Worm (Caenorhabditis elegans) whole organism, L3 larva: ENCODE results near the gene clec-123.
A peak's percentile ranks its signal among the peaks of the same experiment; 100 is the strongest.

Source experiments
- R02D3.7 ChIP-seq: fragments of 150-350 bp; optimal IDR thresholded peaks from 2 replicates; lab custom pipeline; 2014; ENCODE audit warnings: missing biosample characterization, missing genetic modification characterization
- ZK546.5 ChIP-seq: sonication (generic microtip); optimal IDR thresholded peaks from 2 replicates; lab custom pipeline; 2017; ENCODE audit warnings: missing biosample characterization, missing genetic modification characterization
- aly-2 ChIP-seq: fragments of 150-350 bp; optimal IDR thresholded peaks from 2 replicates; lab custom pipeline; 2014; ENCODE audit warnings: missing biosample characterization, missing genetic modification characterization
- ama-1 ChIP-seq: fragments of 150-350 bp; optimal IDR thresholded peaks from 2 replicates; lab custom pipeline; 2018
- ceh-28 ChIP-seq: fragments of 150-350 bp; optimal IDR thresholded peaks from 2 replicates; lab custom pipeline; 2014; ENCODE audit warnings: missing biosample characterization, missing genetic modification reagents, missing genetic modification characterization
- ceh-9 ChIP-seq: sonication (generic microtip); optimal IDR thresholded peaks from 2 replicates; lab custom pipeline; 2018; ENCODE audit warnings: missing biosample characterization, missing genetic modification characterization
- daf-12 ChIP-seq: fragments of 150-350 bp; optimal IDR thresholded peaks from 2 replicates; lab custom pipeline; 2014; ENCODE audit warnings: missing biosample characterization, missing genetic modification reagents, missing genetic modification characterization
- elt-1 ChIP-seq: fragments of 150-350 bp; optimal IDR thresholded peaks from 2 replicates; lab custom pipeline; 2014; ENCODE audit warnings: missing biosample characterization, missing genetic modification characterization
- elt-2 ChIP-seq: sonication (generic microtip); optimal IDR thresholded peaks from 2 replicates; lab custom pipeline; 2016; ENCODE audit warnings: missing genetic modification reagents, mild to moderate bottlenecking, missing genetic modification characterization, missing compliant biosample characterization
- elt-3 ChIP-seq, 3 experiments: fragments of 150-350 bp in 1 of 3; sonication (generic microtip) in 2 of 3; optimal IDR thresholded peaks; 2 replicates in 2 of 3; 4 replicates in 1 of 3; lab custom pipeline; 2014 to 2017; ENCODE audit warnings: missing biosample characterization in 3 of 3, missing genetic modification characterization in 3 of 3
- eor-1 ChIP-seq, 2 experiments: fragments of 150-350 bp; optimal IDR thresholded peaks; 2 replicates each; lab custom pipeline; 2014 to 2018; ENCODE audit warnings: missing biosample characterization in 2 of 2, missing genetic modification characterization in 2 of 2
- fos-1 ChIP-seq: fragments of 150-350 bp; optimal IDR thresholded peaks from 2 replicates; lab custom pipeline; 2014; ENCODE audit warnings: missing biosample characterization, missing genetic modification characterization
- hmg-11 ChIP-seq: sonication (generic microtip); optimal IDR thresholded peaks from 2 replicates; lab custom pipeline; 2016; ENCODE audit warnings: missing genetic modification characterization, missing compliant biosample characterization
- jun-1 ChIP-seq: fragments of 150-350 bp; optimal IDR thresholded peaks from 2 replicates; lab custom pipeline; 2014; ENCODE audit warnings: missing biosample characterization, missing genetic modification reagents, missing genetic modification characterization
- lin-15B ChIP-seq: fragments of 150-350 bp; optimal IDR thresholded peaks from 2 replicates; lab custom pipeline; 2014; ENCODE audit warnings: missing biosample characterization, missing genetic modification characterization
- lin-39 ChIP-seq: fragments of 150-350 bp; optimal IDR thresholded peaks from 2 replicates; lab custom pipeline; 2018; ENCODE audit warnings: missing biosample characterization, missing genetic modification reagents, missing genetic modification characterization
- lsy-12 ChIP-seq: sonication (generic microtip); optimal IDR thresholded peaks from 2 replicates; lab custom pipeline; 2016; ENCODE audit warnings: mild to moderate bottlenecking, missing genetic modification characterization, missing compliant biosample characterization
- mdl-1 ChIP-seq: fragments of 150-350 bp; optimal IDR thresholded peaks from 2 replicates; lab custom pipeline; 2014; ENCODE audit warnings: missing biosample characterization, missing genetic modification characterization
- mml-1 ChIP-seq: fragments of 150-350 bp; sonication (generic microtip); optimal IDR thresholded peaks from 3 replicates; lab custom pipeline; 2014; ENCODE audit warnings: missing biosample characterization, missing genetic modification characterization
- nhr-12 ChIP-seq: fragments of 150-350 bp; optimal IDR thresholded peaks from 2 replicates; lab custom pipeline; 2014; ENCODE audit warnings: missing biosample characterization, missing genetic modification characterization
- nhr-23 ChIP-seq: fragments of 150-350 bp; optimal IDR thresholded peaks from 2 replicates; lab custom pipeline; 2014; ENCODE audit warnings: missing biosample characterization, missing genetic modification reagents, missing genetic modification characterization
- nhr-237 ChIP-seq: fragments of 150-350 bp; optimal IDR thresholded peaks from 2 replicates; lab custom pipeline; 2014; ENCODE audit warnings: missing biosample characterization, missing genetic modification characterization
- nhr-25 ChIP-seq: sonication (generic microtip); optimal IDR thresholded peaks from 2 replicates; lab custom pipeline; 2017; ENCODE audit warnings: missing biosample characterization, missing genetic modification characterization
- nhr-28 ChIP-seq: fragments of 150-350 bp; optimal IDR thresholded peaks from 2 replicates; lab custom pipeline; 2014; ENCODE audit warnings: missing biosample characterization, missing genetic modification characterization
- nhr-43 ChIP-seq: sonication (generic microtip); optimal IDR thresholded peaks from 2 replicates; lab custom pipeline; 2016; ENCODE audit warnings: mild to moderate bottlenecking, missing genetic modification characterization, missing compliant biosample characterization; ENCODE audit not compliant: poor library complexity, severe bottlenecking
- nhr-77 ChIP-seq: fragments of 150-350 bp; optimal IDR thresholded peaks from 2 replicates; lab custom pipeline; 2014; ENCODE audit warnings: missing biosample characterization, missing genetic modification characterization
- pha-4 ChIP-seq: fragments of 150-350 bp; optimal IDR thresholded peaks from 2 replicates; lab custom pipeline; 2014; ENCODE audit warnings: missing biosample characterization, missing genetic modification reagents, missing genetic modification characterization
- sea-2 ChIP-seq: fragments of 150-350 bp; sonication (generic microtip); optimal IDR thresholded peaks from 4 replicates; lab custom pipeline; 2014; ENCODE audit warnings: missing biosample characterization, missing genetic modification reagents, missing genetic modification characterization
- skn-1 ChIP-seq: fragments of 150-350 bp; optimal IDR thresholded peaks from 2 replicates; lab custom pipeline; 2014; ENCODE audit warnings: missing biosample characterization, missing genetic modification characterization
- snpc-4 ChIP-seq: fragments of 150-350 bp; optimal IDR thresholded peaks from 2 replicates; lab custom pipeline; 2014; ENCODE audit warnings: missing biosample characterization, missing genetic modification characterization
- tbx-2 ChIP-seq: sonication (generic microtip); optimal IDR thresholded peaks from 2 replicates; lab custom pipeline; 2016; ENCODE audit warnings: mild to moderate bottlenecking, missing genetic modification characterization, missing compliant biosample characterization
- unc-39 ChIP-seq: sonication (generic microtip); optimal IDR thresholded peaks from 4 replicates; lab custom pipeline; 2017; ENCODE audit warnings: missing biosample characterization, missing genetic modification characterization
- unc-62 ChIP-seq: fragments of 150-350 bp; sonication (generic microtip); optimal IDR thresholded peaks from 4 replicates; lab custom pipeline; 2014; ENCODE audit warnings: missing biosample characterization, missing genetic modification reagents, missing genetic modification characterization
- zag-1 ChIP-seq: fragments of 150-350 bp; optimal IDR thresholded peaks from 2 replicates; lab custom pipeline; 2014; ENCODE audit warnings: missing biosample characterization, missing genetic modification characterization
- ztf-4 ChIP-seq: fragments of 150-350 bp; optimal IDR thresholded peaks from 2 replicates; lab custom pipeline; 2014; ENCODE audit warnings: missing biosample characterization, missing genetic modification characterization

Gene clec-123

DNA sequence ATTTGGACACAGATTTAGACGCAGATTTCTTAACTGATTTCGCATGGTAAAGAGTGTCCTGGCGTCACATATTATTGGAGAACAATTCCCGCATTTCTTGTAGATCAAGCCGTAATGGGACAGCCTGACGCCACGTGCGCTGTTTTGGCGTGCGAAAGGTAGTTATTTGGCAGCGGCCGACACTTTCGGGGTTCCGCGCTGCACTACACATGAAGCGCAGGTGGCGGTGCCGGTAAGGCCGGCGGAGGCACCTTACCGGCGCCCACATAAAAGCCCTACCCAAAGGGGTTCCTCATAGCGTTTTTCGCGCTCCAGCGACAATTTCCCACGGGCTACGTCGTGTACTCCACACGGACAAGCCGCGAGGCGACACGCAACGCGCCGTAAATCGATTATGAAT, 3.9 kb upstream of the clec-123 start:
- TF ChIP-seq nhr-23 = no peak
- no peak for TF ChIP-seq skn-1 (tag; lab: Kevin White, UChicago)
- TF ChIP-seq nhr-25 (tag; lab: Kevin White, UChicago) = no peak
- no peak for TF ChIP-seq ceh-28 (tag; lab: Kevin White, UChicago)
- no peak for TF ChIP-seq daf-12 (tag; lab: Kevin White, UChicago)
- TF ChIP-seq unc-62 (GFP tag; lab: Kevin White, UChicago) = no peak
- TF ChIP-seq nhr-28 = no peak
- TF ChIP-seq aly-2 (tag; lab: Kevin White, UChicago) = no peak
- TF ChIP-seq zag-1 (tag; lab: Kevin White, UChicago) = no peak
- TF ChIP-seq nhr-43 (tag; lab: Kevin White, UChicago) = no peak
- no peak for TF ChIP-seq lin-15B
- no peak for TF ChIP-seq lsy-12 (tag; lab: Kevin White, UChicago)
- TF ChIP-seq R02D3.7 (tag; lab: Kevin White, UChicago) = no peak
- TF ChIP-seq fos-1 = no peak
- no peak for TF ChIP-seq jun-1

DNA sequence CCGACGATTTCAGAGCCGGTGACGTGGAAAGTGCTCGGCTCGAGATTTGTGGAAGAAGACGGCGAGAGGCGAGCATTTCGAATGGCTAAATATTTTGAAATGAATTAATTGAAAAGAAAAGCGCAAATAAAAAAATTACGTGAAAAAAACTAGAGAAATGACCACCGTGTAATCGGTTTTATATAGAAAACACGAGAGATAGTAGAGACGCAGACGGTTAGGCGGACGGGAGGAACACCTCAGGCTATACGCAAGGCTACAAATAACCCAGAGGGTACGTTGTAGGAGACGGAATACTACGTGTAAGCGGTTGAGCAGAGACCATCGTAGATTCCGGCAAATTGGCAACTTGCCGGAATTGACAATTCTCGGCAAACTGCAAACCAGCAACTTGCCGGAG, 2.9 kb upstream of the clec-123 start, which contains the start of gene Y25C1A.13:
Y25C1A.13 (minus strand) TSS at position 101 of the 400 bp plus-strand sequence.
- TF ChIP-seq elt-2 (tag; lab: Kevin White, UChicago) (peak; percentile 1), nhr-77 (tag; lab: Kevin White, UChicago) (no peak)

DNA sequence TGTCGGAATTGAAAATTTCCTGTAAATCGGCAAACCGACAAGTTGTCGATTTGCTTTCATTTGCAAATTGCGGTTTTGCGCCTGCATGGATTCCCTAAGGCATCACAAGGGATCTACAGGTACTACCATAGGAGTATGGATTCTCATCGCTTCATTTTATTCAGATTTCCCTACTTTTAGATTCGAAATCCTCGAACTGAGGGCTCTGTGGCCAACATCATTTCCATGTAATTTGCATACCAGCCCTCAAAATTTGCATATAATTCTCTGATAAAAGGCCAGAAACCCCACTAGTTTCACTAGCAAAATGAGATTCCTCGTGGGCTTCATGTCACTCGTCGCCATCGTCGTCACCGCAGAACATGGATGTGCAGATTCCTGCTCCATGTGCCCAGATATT, 1.7 kb upstream of the clec-123 start, which contains the start of gene Y25C1A.2:
Y25C1A.2 (plus strand) TSS at position 301 of the 400 bp plus-strand sequence.
- TF ChIP-seq nhr-25 (tag; lab: Kevin White, UChicago) (no peak), tbx-2 (tag; lab: Kevin White, UChicago) (no peak), eor-1 (tag; optimal IDR thresholded peaks at IDR 0.05; lab: Kevin White, UChicago) (no peak), ZK546.5 (tag; lab: Kevin White, UChicago) (no peak), nhr-12 (tag; lab: Kevin White, UChicago) (no peak), elt-1 (tag; lab: Kevin White, UChicago) (no peak), fos-1 (no peak), skn-1 (tag; lab: Kevin White, UChicago) (no peak), ztf-4 (no peak), jun-1 (no peak), ama-1 (no peak), R02D3.7 (tag; lab: Kevin White, UChicago) (no peak), mml-1 (tag; lab: Kevin White, UChicago) (no peak), ceh-9 (no peak), lsy-12 (tag; lab: Kevin White, UChicago) (no peak)

DNA sequence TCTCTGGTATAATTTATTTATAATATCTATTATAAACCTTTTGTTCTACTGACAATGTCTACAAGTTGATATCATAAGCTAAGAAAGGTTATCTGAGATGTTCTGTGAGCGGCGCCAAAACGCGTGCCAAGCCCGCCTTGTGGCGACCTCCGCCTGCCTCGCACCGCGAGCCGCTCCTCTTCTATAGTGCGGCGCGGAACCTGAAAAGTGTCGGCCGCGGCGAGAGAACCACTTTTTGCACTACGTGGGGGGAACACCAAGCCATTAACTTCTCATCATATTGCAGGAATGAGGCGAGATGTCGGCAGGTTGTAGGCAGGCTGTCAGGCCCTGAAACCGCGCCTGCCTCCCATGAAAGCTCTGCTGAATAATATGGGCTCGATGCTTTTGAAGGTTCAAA, 745 bp upstream of the clec-123 start:
- peak; percentile 32 for TF ChIP-seq snpc-4 (tag; lab: Kevin White, UChicago)
- no peak for TF ChIP-seq skn-1 (tag; lab: Kevin White, UChicago)

DNA sequence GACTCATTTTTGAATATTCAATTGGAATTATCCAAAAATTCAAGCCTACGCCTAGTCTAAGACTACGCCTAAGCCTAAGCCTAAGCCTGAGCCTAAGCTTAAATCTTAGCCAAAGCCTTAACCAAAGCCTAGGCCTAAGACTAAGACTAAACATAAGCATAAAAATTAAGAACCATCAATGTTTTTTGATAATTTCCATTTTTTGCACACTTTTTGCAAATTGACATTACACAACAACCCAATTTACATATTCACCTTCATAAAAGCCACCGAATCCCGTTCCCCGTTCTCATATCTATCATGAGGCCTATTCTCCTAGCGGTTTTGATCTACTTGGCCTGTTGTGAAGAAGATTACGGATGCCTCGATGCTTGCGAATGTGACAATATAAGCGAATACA, 3.4 kb downstream of the clec-123 start, which contains the start of gene T10D4.7:
T10D4.7 (plus strand) TSS at position 301 of the 400 bp plus-strand sequence.
- no peak for TF ChIP-seq ztf-4
- TF ChIP-seq fos-1 = no peak
- TF ChIP-seq mdl-1 = no peak
- TF ChIP-seq daf-12 (tag; lab: Kevin White, UChicago) = no peak
- TF ChIP-seq unc-39 = no peak
- TF ChIP-seq ceh-9 = no peak
- TF ChIP-seq sea-2 (GFP tag; lab: Kevin White, UChicago) = no peak
- no peak for TF ChIP-seq elt-2 (tag; lab: Kevin White, UChicago)
- TF ChIP-seq nhr-23 = no peak
- no peak for TF ChIP-seq nhr-12 (tag; lab: Kevin White, UChicago)
- no peak for TF ChIP-seq tbx-2 (tag; lab: Kevin White, UChicago)
- TF ChIP-seq zag-1 (tag; lab: Kevin White, UChicago) = no peak
- TF ChIP-seq eor-1 (tag; optimal IDR thresholded peaks at IDR 0.05; lab: Kevin White, UChicago) = no peak
- no peak for TF ChIP-seq unc-62 (GFP tag; lab: Kevin White, UChicago)
- no peak for TF ChIP-seq ama-1
- TF ChIP-seq nhr-43 (tag; lab: Kevin White, UChicago) = no peak
- TF ChIP-seq lsy-12 (tag; lab: Kevin White, UChicago) = no peak
- no peak for TF ChIP-seq pha-4
- no peak for TF ChIP-seq lin-15B
- TF ChIP-seq nhr-237 (tag; lab: Kevin White, UChicago) = no peak

DNA sequence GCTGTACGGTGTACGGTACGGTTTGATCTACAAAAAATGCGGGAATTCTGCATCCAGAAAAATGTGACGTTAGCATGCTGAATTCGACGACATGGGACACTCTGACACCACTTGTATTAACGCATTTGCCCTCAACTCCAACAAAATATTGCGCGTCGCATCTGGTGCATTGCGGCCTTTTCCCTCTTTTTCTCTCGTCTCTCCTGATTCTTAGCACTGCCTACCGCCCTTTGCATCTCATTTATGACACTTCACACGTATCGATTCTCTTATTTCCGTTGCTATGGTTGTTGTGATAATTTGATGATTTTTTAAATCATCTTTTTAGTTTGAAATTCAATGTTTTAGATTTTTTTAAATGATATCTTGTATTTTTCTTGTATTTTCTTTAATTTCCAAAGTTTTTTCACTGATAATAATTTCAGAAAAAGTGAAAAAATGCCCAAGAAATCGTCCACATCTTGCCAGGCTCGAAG, 4.9 kb downstream of the clec-123 start, which contains the start of gene T10D4.6:
T10D4.6 (plus strand) TSS at position 426 of the 476 bp plus-strand sequence.
- TF ChIP-seq hmg-11 (tag; lab: Kevin White, UChicago) (peak; percentile 84), lin-15B (peak; percentile 7), mdl-1 (no peak), nhr-43 (tag; lab: Kevin White, UChicago) (no peak), elt-3 (tag; optimal IDR thresholded peaks at IDR 0.05; lab: Kevin White, UChicago) (no peak), nhr-28 (no peak), ceh-9 (no peak), nhr-25 (tag; lab: Kevin White, UChicago) (no peak), nhr-77 (tag; lab: Kevin White, UChicago) (no peak), tbx-2 (tag; lab: Kevin White, UChicago) (no peak), lin-39 (tag; lab: Kevin White, UChicago) (peak; percentile 8), lsy-12 (tag; lab: Kevin White, UChicago) (no peak), fos-1 (no peak), pha-4 (peak; percentile 56), nhr-23 (no peak)
